Worm (Caenorhabditis elegans) whole organism, L4/young adult: ENCODE data around the gene acr-15.
"Not testable (repeated sequence)": the region's sequence is repeated elsewhere in the genome, so short reads cannot be mapped to it uniquely, and the experiment has no call there.

Experiments used
- W03F9.2 ChIP-seq: fragments of 150-350 bp; optimal IDR thresholded peaks from 2 replicates; lab custom pipeline; 2014; ENCODE audit warnings: missing biosample characterization, missing genetic modification characterization
- dao-5 ChIP-seq: sonication (generic microtip); optimal IDR thresholded peaks from 2 replicates; lab custom pipeline; 2016; ENCODE audit warnings: missing genotype, missing genetic modification characterization, moderate library complexity, missing compliant biosample characterization
- him-1 ChIP-seq: sonication (generic microtip); optimal IDR thresholded peaks from 2 replicates; lab custom pipeline; 2016; ENCODE audit warnings: missing genotype, missing genetic modification reagents, missing genetic modification characterization, missing compliant biosample characterization

acr-15 gene

ce11 chrV:8552460-8552859 is at the start of gene acr-15:
Gene acr-15 (plus strand): TSS chrV:8552695.
- TF ChIP-seq him-1 (tag; lab: Kevin White, UChicago), result no peak

ce11 chrV:8507324-8507723 is 45.2 kb upstream of the acr-15 start, which contains the start of gene ZK994.6:
Gene ZK994.6 (minus strand): TSS chrV:8507424.
- TF ChIP-seq dao-5 (tag; lab: Kevin White, UChicago) (no peak), him-1 (tag; lab: Kevin White, UChicago) (no peak), W03F9.2 (tag; lab: Kevin White, UChicago) (no peak)

- TF ChIP-seq dao-5 (tag; lab: Kevin White, UChicago), result no peak
- no peak for TF ChIP-seq W03F9.2 (tag; lab: Kevin White, UChicago)
- no peak for TF ChIP-seq him-1 (tag; lab: Kevin White, UChicago)
These were observed 39.1 kb upstream of the acr-15 start, which contains the start of gene F45F2.9 for ce11 chrV:8513361-8513760. Gene F45F2.9 (minus strand): TSS chrV:8513461.

ce11 chrV:8516426-8516825 is 36.1 kb upstream of the acr-15 start:
- TF ChIP-seq W03F9.2 (tag; lab: Kevin White, UChicago) (no peak), him-1 (tag; lab: Kevin White, UChicago) (no peak), dao-5 (tag; lab: Kevin White, UChicago) (no peak)

- TF ChIP-seq dao-5 (tag; lab: Kevin White, UChicago), result no peak
- TF ChIP-seq him-1 (tag; lab: Kevin White, UChicago), result no peak
- TF ChIP-seq W03F9.2 (tag; lab: Kevin White, UChicago), result no peak
These were observed 34.8 kb upstream of the acr-15 start for ce11 chrV:8517711-8518110.

- TF ChIP-seq W03F9.2 (tag; lab: Kevin White, UChicago), result no peak
- no peak for TF ChIP-seq dao-5 (tag; lab: Kevin White, UChicago)
- no peak for TF ChIP-seq him-1 (tag; lab: Kevin White, UChicago)
These were observed 34.2 kb upstream of the acr-15 start for ce11 chrV:8518283-8518682.

ce11 chrV:8518822-8519392 is 33.6 kb upstream of the acr-15 start, which contains the start of gene F45F2.10:
Gene F45F2.10 (minus strand): TSS chrV:8518872.
- TF ChIP-seq W03F9.2 (tag; lab: Kevin White, UChicago), result no peak

- TF ChIP-seq dao-5 (tag; lab: Kevin White, UChicago) (no peak), him-1 (tag; lab: Kevin White, UChicago) (no peak), W03F9.2 (tag; lab: Kevin White, UChicago) (no peak)
These were observed 31.5 kb upstream of the acr-15 start, which contains the start of the genes F45F2.11 and otpl-7 for ce11 chrV:8520846-8521553. Gene F45F2.11 (minus strand): TSS chrV:8520896. Gene otpl-7 (plus strand): TSS chrV:8521503.

- TF ChIP-seq him-1 (tag; lab: Kevin White, UChicago) (no peak), dao-5 (tag; lab: Kevin White, UChicago) (no peak), W03F9.2 (tag; lab: Kevin White, UChicago) (no peak)
These were observed 26.7 kb upstream of the acr-15 start, which contains the start of gene otpl-6 for ce11 chrV:8525774-8526173. Gene otpl-6 (plus strand): TSS chrV:8526074.

ce11 chrV:8529219-8529618 is 23.3 kb upstream of the acr-15 start, which contains the start of gene otpl-5:
Gene otpl-5 (plus strand): TSS chrV:8529519.
- no peak for TF ChIP-seq dao-5 (tag; lab: Kevin White, UChicago)
- TF ChIP-seq him-1 (tag; lab: Kevin White, UChicago), result no peak
- no peak for TF ChIP-seq W03F9.2 (tag; lab: Kevin White, UChicago)

- TF ChIP-seq him-1, dao-5, W03F9.2 (tag; lab: Kevin White, UChicago): not testable (repeated sequence)
These were observed 19.4 kb upstream of the acr-15 start, which contains the start of the genes his-8 and his-7 for ce11 chrV:8533067-8533466. Gene his-8 (minus strand): TSS chrV:8533086. Gene his-7 (plus strand): TSS chrV:8533379.

- no peak for TF ChIP-seq W03F9.2 (tag; lab: Kevin White, UChicago)
These were observed 18.6 kb upstream of the acr-15 start for ce11 chrV:8533916-8534315.

ce11 chrV:8534534-8535283 is 17.8 kb upstream of the acr-15 start, which contains the start of the genes his-6 and his-5:
Gene his-6 (minus strand): TSS chrV:8534977.
Gene his-5 (plus strand): TSS chrV:8535214.
- TF ChIP-seq him-1, dao-5, W03F9.2 (tag; lab: Kevin White, UChicago): not testable (repeated sequence)
